Worm (Caenorhabditis elegans) whole organism, L4 larva: ENCODE measurements around the gene math-39.

ENCODE experiments used
- D1046.2 ChIP-seq: fragments of 200-800 bp; sonication (Bioruptor generic); IDR thresholded peaks from 2 replicates; pipeline ENCODE4 v1.3.6; 2022; ENCODE audit warnings: missing genetic modification characterization, missing compliant biosample characterization
- F26F4.8 ChIP-seq: fragments of 200-800 bp; sonication (Bioruptor generic); conservative IDR thresholded peaks from 2 replicates; pipeline ENCODE4 v1.3.6; 2022; ENCODE audit warnings: missing genetic modification characterization, missing compliant biosample characterization
- F44E2.7 ChIP-seq: fragments of 200-800 bp; sonication (Bioruptor generic); IDR thresholded peaks from 2 replicates; pipeline ENCODE4 v2.1.2; 2022; ENCODE audit warnings: missing genetic modification characterization, missing compliant biosample characterization
- F49E8.2 ChIP-seq: sonication (generic microtip); optimal IDR thresholded peaks from 2 replicates; lab custom pipeline; 2016; ENCODE audit warnings: missing compliant biosample characterization, mild to moderate bottlenecking, missing genetic modification characterization, borderline replicate concordance
- R02D3.7 ChIP-seq: fragments of 150-350 bp; sonication (generic microtip); optimal IDR thresholded peaks from 3 replicates; lab custom pipeline; 2014; ENCODE audit warnings: missing biosample characterization, missing genetic modification characterization
- T20F7.1 ChIP-seq: fragments of 200-800 bp; sonication (Bioruptor generic); optimal IDR thresholded peaks from 2 replicates; lab custom pipeline; 2018; ENCODE audit warnings: mild to moderate bottlenecking, missing genetic modification characterization, missing compliant biosample characterization
- Y105C5A.15 ChIP-seq: fragments of 200-800 bp; sonication (Bioruptor generic); IDR thresholded peaks from 2 replicates; pipeline ENCODE4 v1.3.6; 2022; ENCODE audit warnings: missing genetic modification characterization, missing compliant biosample characterization
- arid-1 ChIP-seq: fragments of 200-800 bp; sonication (Bioruptor generic); conservative IDR thresholded peaks from 2 replicates; pipeline ENCODE4 v1.3.6; 2022; ENCODE audit warnings: missing genetic modification reagents, missing genetic modification characterization, missing compliant biosample characterization
- cey-2 ChIP-seq: sonication (generic microtip); optimal IDR thresholded peaks from 3 replicates; lab custom pipeline; 2017; ENCODE audit warnings: missing genetic modification characterization, mild to moderate bottlenecking, missing compliant biosample characterization, antibody characterized with exemption, borderline replicate concordance; ENCODE audit not compliant: insufficient read depth
- dmd-8 ChIP-seq: fragments of 200-800 bp; sonication (Bioruptor generic); IDR thresholded peaks from 2 replicates; pipeline ENCODE4 v1.3.6; 2022; ENCODE audit warnings: missing genetic modification characterization, missing compliant biosample characterization
- egl-27 ChIP-seq: sonication (generic microtip); optimal IDR thresholded peaks from 3 replicates; lab custom pipeline; 2017; ENCODE audit warnings: missing biosample characterization, missing genetic modification reagents, missing genetic modification characterization
- fos-1 ChIP-seq: fragments of 150-350 bp; optimal IDR thresholded peaks from 2 replicates; lab custom pipeline; 2014; ENCODE audit warnings: missing biosample characterization, missing genetic modification characterization
- gei-8 ChIP-seq: fragments of 200-800 bp; sonication (Bioruptor generic); optimal IDR thresholded peaks from 2 replicates; lab custom pipeline; 2018; ENCODE audit warnings: mild to moderate bottlenecking, missing genetic modification characterization, missing compliant biosample characterization
- hif-1 ChIP-seq, 2 experiments: sonication (generic microtip); optimal IDR thresholded peaks; 2 replicates each; lab custom pipeline; 2016 to 2017; ENCODE audit warnings: missing compliant biosample characterization in 2 of 2, missing genetic modification characterization in 2 of 2, missing genetic modification reagents in 2 of 2, missing genotype in 2 of 2, mild to moderate bottlenecking in 1 of 2
- hlh-11 ChIP-seq: fragments of 200-800 bp; sonication (Bioruptor generic); optimal IDR thresholded peaks from 2 replicates; lab custom pipeline; 2018; ENCODE audit warnings: mild to moderate bottlenecking, missing genetic modification characterization, missing compliant biosample characterization
- hlh-30 ChIP-seq: sonication (generic microtip); optimal IDR thresholded peaks from 2 replicates; lab custom pipeline; 2017; ENCODE audit warnings: antibody characterized with exemption, mild to moderate bottlenecking, missing genetic modification characterization, missing compliant biosample characterization; ENCODE audit not compliant: insufficient read depth
- hmg-1.1 ChIP-seq: fragments of 200-800 bp; sonication (Bioruptor generic); IDR thresholded peaks from 2 replicates; pipeline ENCODE4 v1.3.6; 2022; ENCODE audit warnings: missing genetic modification reagents, missing genetic modification characterization, missing compliant biosample characterization
- jun-1 ChIP-seq: fragments of 150-350 bp; optimal IDR thresholded peaks from 2 replicates; lab custom pipeline; 2014; ENCODE audit warnings: missing biosample characterization, missing genetic modification reagents, missing genetic modification characterization
- lin-15B ChIP-seq: fragments of 150-350 bp; sonication (generic microtip); optimal IDR thresholded peaks from 3 replicates; lab custom pipeline; 2014; ENCODE audit warnings: missing biosample characterization, missing genetic modification characterization
- lin-39 ChIP-seq: fragments of 150-350 bp; optimal IDR thresholded peaks from 2 replicates; lab custom pipeline; 2014; ENCODE audit warnings: missing biosample characterization, missing genetic modification reagents, missing genetic modification characterization
- lir-3 ChIP-seq: sonication (generic microtip); optimal IDR thresholded peaks from 2 replicates; lab custom pipeline; 2016; ENCODE audit warnings: mild to moderate bottlenecking, missing genetic modification characterization, missing compliant biosample characterization
- lsy-2 ChIP-seq, 2 experiments: fragments of 150-350 bp in 1 of 2; sonication (generic microtip) in 1 of 2; optimal IDR thresholded peaks; 2 replicates each; lab custom pipeline; 2014 to 2017; ENCODE audit warnings: missing biosample characterization in 2 of 2, missing genetic modification characterization in 2 of 2
- mdt-29 ChIP-seq: fragments of 200-800 bp; sonication (Bioruptor generic); IDR thresholded peaks from 2 replicates; pipeline ENCODE4 v1.3.6; 2022; ENCODE audit warnings: missing genetic modification reagents, missing genetic modification characterization, missing compliant biosample characterization
- mes-2 ChIP-seq: sonication (generic microtip); optimal IDR thresholded peaks from 2 replicates; lab custom pipeline; 2016; ENCODE audit warnings: missing genotype, mild to moderate bottlenecking, missing genetic modification characterization, missing compliant biosample characterization; ENCODE audit not compliant: poor library complexity, severe bottlenecking
- mxl-2 ChIP-seq: fragments of 200-800 bp; sonication (Bioruptor generic); conservative IDR thresholded peaks from 2 replicates; pipeline ENCODE4 v1.3.6; 2022; ENCODE audit warnings: missing genetic modification reagents, missing genetic modification characterization, missing compliant biosample characterization
- nhr-11 ChIP-seq: fragments of 150-350 bp; optimal IDR thresholded peaks from 2 replicates; lab custom pipeline; 2014; ENCODE audit warnings: missing biosample characterization, missing genetic modification characterization
- nhr-28 ChIP-seq: fragments of 150-350 bp; optimal IDR thresholded peaks from 2 replicates; lab custom pipeline; 2014; ENCODE audit warnings: missing biosample characterization, missing genetic modification characterization
- nhr-76 ChIP-seq: fragments of 150-350 bp; optimal IDR thresholded peaks from 2 replicates; lab custom pipeline; 2014; ENCODE audit warnings: missing biosample characterization, missing genetic modification characterization
- nhr-77 ChIP-seq: fragments of 150-350 bp; optimal IDR thresholded peaks from 2 replicates; lab custom pipeline; 2014; ENCODE audit warnings: missing biosample characterization, missing genetic modification characterization
- pqm-1 ChIP-seq: sonication (generic microtip); optimal IDR thresholded peaks from 2 replicates; lab custom pipeline; 2017; ENCODE audit warnings: missing biosample characterization, missing genetic modification characterization
- rbr-2 ChIP-seq: sonication (generic microtip); optimal IDR thresholded peaks from 2 replicates; lab custom pipeline; 2016; ENCODE audit warnings: missing genotype, missing genetic modification characterization, missing compliant biosample characterization
- set-16 ChIP-seq: fragments of 200-800 bp; sonication (Bioruptor generic); IDR thresholded peaks from 2 replicates; pipeline ENCODE4 v1.3.6; 2022; ENCODE audit warnings: missing genetic modification reagents, missing genetic modification characterization, missing compliant biosample characterization
- tra-1 ChIP-seq: fragments of 200-800 bp; sonication (Bioruptor generic); IDR thresholded peaks from 2 replicates; pipeline ENCODE4 v1.3.6; 2022; ENCODE audit warnings: missing genetic modification reagents, missing genetic modification characterization, missing compliant biosample characterization
- zip-2 ChIP-seq: fragments of 150-350 bp; optimal IDR thresholded peaks from 2 replicates; lab custom pipeline; 2014; ENCODE audit warnings: missing biosample characterization, missing genetic modification characterization
- ztf-11 ChIP-seq: fragments of 150-350 bp; optimal IDR thresholded peaks from 2 replicates; lab custom pipeline; 2014; ENCODE audit warnings: missing biosample characterization, missing genetic modification characterization

The math-39 gene

DNA sequence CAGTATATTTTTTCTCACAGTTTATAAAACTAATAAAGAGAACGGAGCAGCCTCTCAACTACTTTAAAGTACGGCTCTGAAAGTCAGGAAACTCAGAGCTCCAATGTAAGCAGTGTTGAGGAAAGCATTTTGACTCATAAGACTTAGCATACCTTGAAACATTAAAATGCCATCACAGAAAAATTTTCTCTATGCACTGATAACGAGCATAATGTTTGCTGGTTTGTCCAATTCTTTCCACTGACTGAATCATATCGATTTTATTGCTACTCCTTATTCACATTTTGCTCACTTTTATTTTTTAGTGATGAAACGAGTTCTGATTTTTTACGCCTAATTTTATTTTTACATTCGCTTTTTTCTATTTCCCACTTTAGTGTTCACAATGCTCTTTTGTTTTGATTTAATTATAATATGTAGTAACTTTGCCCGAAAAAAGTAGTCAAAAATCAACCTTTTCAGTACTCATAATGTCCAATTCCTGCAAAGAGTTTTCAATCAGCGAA lies at the start of gene math-39:
Gene math-39 (plus strand): TSS at position 456 of the 506 bp plus-strand sequence.
- TF ChIP-seq hmg-1.1 (no peak), dmd-8 (no peak), gei-8 (GFP tag; lab: Kevin White, UChicago) (no peak), D1046.2 (GFP tag; lab: Robert Waterston, UW) (no peak), nhr-28 (peak; percentile 10), mxl-2 (GFP tag; lab: Robert Waterston, UW) (no peak), lin-39 (tag; lab: Kevin White, UChicago) (no peak), arid-1 (no peak), nhr-11 (tag; lab: Kevin White, UChicago) (no peak), pqm-1 (peak; percentile 40), R02D3.7 (tag; lab: Kevin White, UChicago) (no peak), nhr-76 (tag; lab: Kevin White, UChicago) (no peak), mdt-29 (GFP tag; lab: Robert Waterston, UW) (no peak)

DNA sequence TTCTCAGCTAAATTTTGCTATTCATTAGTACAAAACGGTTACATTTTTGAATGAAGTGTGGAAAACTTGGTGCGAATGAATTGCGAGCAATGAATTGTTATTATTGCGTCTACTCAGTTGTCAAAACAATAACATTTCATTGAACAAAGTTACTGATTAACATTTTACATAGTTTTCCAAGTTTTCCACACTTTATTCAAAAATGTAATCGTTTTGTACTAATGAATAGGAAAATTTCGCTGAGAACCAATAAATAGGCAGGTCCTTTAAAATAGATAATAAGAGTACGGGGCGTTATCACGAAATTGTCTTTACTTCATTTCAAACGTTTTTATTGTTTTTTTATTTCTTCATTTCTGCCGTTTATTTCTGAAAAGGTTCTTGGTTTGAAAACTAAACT lies 49.7 kb upstream of the math-39 start, which contains the start of gene math-4:
Gene math-4 (minus strand): TSS at position 101 of the 400 bp plus-strand sequence.
- TF ChIP-seq mes-2 (tag; lab: Kevin White, UChicago) (no peak), lsy-2 (tag; optimal IDR thresholded peaks at IDR 0.05; lab: Kevin White, UChicago) (no peak)
- TF ChIP-seq, all 104 proteins: peak for 0

- TF ChIP-seq tra-1: no peak
- no peak for TF ChIP-seq lir-3 (tag; lab: Kevin White, UChicago)
- TF ChIP-seq F49E8.2 (tag; lab: Kevin White, UChicago): no peak
- no peak for TF ChIP-seq arid-1
- TF ChIP-seq T20F7.1 (GFP tag; lab: Kevin White, UChicago): no peak
- TF ChIP-seq cey-2 (tag; lab: Kevin White, UChicago): no peak
- no peak for TF ChIP-seq hlh-11 (tag; lab: Kevin White, UChicago)
- no peak for TF ChIP-seq hif-1 (tag; optimal IDR thresholded peaks at IDR 0.05; lab: Kevin White, UChicago)
- TF ChIP-seq F44E2.7: no peak
- no peak for TF ChIP-seq rbr-2 (tag; lab: Kevin White, UChicago)
- TF ChIP-seq lin-15B: no peak
- TF ChIP-seq set-16 (GFP tag; lab: Robert Waterston, UW): no peak
- TF ChIP-seq nhr-77: no peak
- no peak for TF ChIP-seq ztf-11 (tag; lab: Kevin White, UChicago)
- TF ChIP-seq Y105C5A.15 (GFP tag; lab: Robert Waterston, UW): no peak
Measured at ce11 chrII:1784799-1785198, 47.3 kb upstream of the math-39 start, which contains the start of gene C08F1.11. Gene C08F1.11, minus strand, starts transcription at chrII:1784899.

ce11 chrII:1786209-1786608 lies 45.9 kb upstream of the math-39 start, which contains the start of gene C08F1.10:
Gene C08F1.10, minus strand, starts transcription at chrII:1786309.
- TF ChIP-seq jun-1 (tag; lab: Kevin White, UChicago) (no peak), fos-1 (tag; lab: Kevin White, UChicago) (no peak), hlh-30 (tag; lab: Kevin White, UChicago) (no peak), F26F4.8 (GFP tag; lab: Robert Waterston, UW) (no peak), lin-15B (no peak), egl-27 (tag; lab: Kevin White, UChicago) (no peak), zip-2 (no peak), tra-1 (no peak), gei-8 (GFP tag; lab: Kevin White, UChicago) (no peak), mes-2 (tag; lab: Kevin White, UChicago) (no peak)
